Fruit fly (Drosophila melanogaster) whole organism, embryonic: ENCODE results near the gene CG31777.

ENCODE experiments used
- CG6654 ChIP-seq: fragments of 200-800 bp; sonication (Bioruptor generic); optimal IDR thresholded peaks from 2 replicates; lab custom pipeline; 2017; ENCODE audit warnings: missing biosample characterization, mild to moderate bottlenecking, missing genetic modification characterization
- CG8924 ChIP-seq: fragments of 200-800 bp; optimal IDR thresholded peaks from 3 replicates; lab custom pipeline; 2019; ENCODE audit warnings: missing biosample characterization, mild to moderate bottlenecking, missing genetic modification characterization, moderate library complexity
- Deaf1 ChIP-seq: fragments of 200-800 bp; optimal IDR thresholded peaks from 3 replicates; lab custom pipeline; 2019; ENCODE audit warnings: missing biosample characterization, mild to moderate bottlenecking, missing genetic modification characterization, moderate library complexity
- ab ChIP-seq: fragments of 200-800 bp; sonication (Bioruptor generic); optimal IDR thresholded peaks from 2 replicates; lab custom pipeline; 2016; ENCODE audit warnings: missing biosample characterization, missing genetic modification characterization
- fru ChIP-seq: fragments of >200 bp; optimal IDR thresholded peaks from 2 replicates; lab custom pipeline; 2017
- pho ChIP-seq: fragments of 200-800 bp; sonication (Bioruptor generic); optimal IDR thresholded peaks from 2 replicates; lab custom pipeline; 2016; ENCODE audit warnings: missing biosample characterization, missing genetic modification characterization
- sc ChIP-seq, 3 experiments: fragments of >200 bp in 2 of 3; fragments of 200-800 bp in 1 of 3; sonication (Bioruptor generic) in 1 of 3; optimal IDR thresholded peaks; 2 replicates in 2 of 3; 3 replicates in 1 of 3; lab custom pipeline; 2017; ENCODE audit warnings: mild to moderate bottlenecking in 1 of 3, missing biosample characterization in 1 of 3, missing genetic modification characterization in 1 of 3, missing genetic modification reagents in 1 of 3
- zfh1 ChIP-seq: fragments of 200-800 bp; sonication (Bioruptor generic); IDR thresholded peaks from 3 replicates; pipeline ENCODE4 v1.3.6; 2022; ENCODE audit warnings: missing biosample characterization, missing genetic modification characterization

DNA sequence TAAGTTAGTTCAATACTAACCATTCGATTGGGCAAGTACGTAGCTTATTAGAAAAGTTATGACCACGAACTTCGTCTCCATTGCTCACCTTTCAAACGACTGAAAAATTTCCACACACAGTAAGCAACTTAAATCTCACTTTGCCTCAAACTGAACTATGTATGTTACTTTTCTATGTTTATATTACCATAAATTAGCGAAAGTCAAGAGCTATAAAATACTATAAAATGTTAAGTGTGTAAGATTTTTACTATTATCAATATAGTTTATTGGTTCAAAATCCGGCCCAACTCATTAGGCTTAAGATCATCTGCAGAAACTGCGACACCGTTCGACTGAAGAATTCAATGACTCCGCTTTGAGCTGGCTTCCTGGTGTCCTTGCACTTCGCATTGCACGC is 38.4 kb downstream of the CG31777 start, which contains the start of gene Sfp24Ba:
- TF ChIP-seq fru (lab: Kevin White, UChicago), result no peak
- no peak for TF ChIP-seq CG8924 (tag; lab: Kevin White, UChicago)
- no peak for TF ChIP-seq CG6654 (GFP tag; lab: Kevin White, UChicago)
- TF ChIP-seq ab (GFP tag; lab: Kevin White, UChicago), result no peak
- no peak for TF ChIP-seq sc (optimal IDR thresholded peaks at IDR 0.05; lab: Kevin White, UChicago)
- TF ChIP-seq sc (GFP tag; optimal IDR thresholded peaks at IDR 0.05; lab: Kevin White, UChicago), result no peak
- TF ChIP-seq zfh1 (GFP tag; lab: Robert Waterston, UW), result no peak
- TF ChIP-seq Deaf1 (tag; lab: Kevin White, UChicago), result no peak
- TF ChIP-seq pho (GFP tag; lab: Kevin White, UChicago), result no peak
